Worm (Caenorhabditis elegans): ENCODE data around the gene ctl-3.
"Not testable (repeated sequence)": the region's sequence is repeated elsewhere in the genome, so short reads cannot be mapped to it uniquely, and the experiment has no call there.

The ctl-3 gene

ce11 chrII:14297050-14297449 lies 13.5 kb downstream of the ctl-3 start, which contains the start of gene Y54G11A.7:
Gene Y54G11A.7 (plus strand): TSS chrII:14297305.
- not testable (repeated sequence) for TF ChIP-seq unc-62 (GFP tag; optimal IDR thresholded peaks at IDR 0.05)

ce11 chrII:14296320-14296719 lies 14.3 kb downstream of the ctl-3 start:
- TF ChIP-seq unc-62 (GFP tag; optimal IDR thresholded peaks at IDR 0.05) = no peak

ce11 chrII:14294390-14294789 lies 16.2 kb downstream of the ctl-3 start:
- no peak for TF ChIP-seq unc-62 (GFP tag; optimal IDR thresholded peaks at IDR 0.05)

- no peak for TF ChIP-seq unc-62 (GFP tag; optimal IDR thresholded peaks at IDR 0.05)
Measured at ce11 chrII:14292519-14292918, 18.1 kb downstream of the ctl-3 start, which contains the start of gene Y54G11A.4. Gene Y54G11A.4 (plus strand): TSS chrII:14292819.

ce11 chrII:14290846-14291245 lies 19.7 kb downstream of the ctl-3 start:
- TF ChIP-seq unc-62 (GFP tag; optimal IDR thresholded peaks at IDR 0.05) = no peak

- TF ChIP-seq unc-62 (GFP tag; optimal IDR thresholded peaks at IDR 0.05) = no peak
Measured at ce11 chrII:14288968-14289367, 21.6 kb downstream of the ctl-3 start, which contains the start of gene srh-42. Gene srh-42 (minus strand): TSS chrII:14289068.

- no peak for TF ChIP-seq unc-62 (GFP tag; optimal IDR thresholded peaks at IDR 0.05)
Measured at ce11 chrII:14287277-14287676, 23.3 kb downstream of the ctl-3 start, which contains the start of gene srh-41. Gene srh-41 (minus strand): TSS chrII:14287377.

ce11 chrII:14276409-14276808 lies 34.2 kb downstream of the ctl-3 start, which contains the start of gene Y54G11A.3:
Gene Y54G11A.3 (plus strand): TSS chrII:14276621.
- no peak for TF ChIP-seq unc-62 (GFP tag; optimal IDR thresholded peaks at IDR 0.05)

ce11 chrII:14269839-14270238 lies 40.7 kb downstream of the ctl-3 start:
- TF ChIP-seq unc-62 (GFP tag; optimal IDR thresholded peaks at IDR 0.05) = no peak

ce11 chrII:14269142-14269593 lies 41.4 kb downstream of the ctl-3 start, which contains the start of gene Y54G11A.1:
Gene Y54G11A.1 (minus strand): TSS chrII:14269192.
- TF ChIP-seq unc-62 (GFP tag; optimal IDR thresholded peaks at IDR 0.05) = no peak

- TF ChIP-seq unc-62 (GFP tag; optimal IDR thresholded peaks at IDR 0.05) = no peak
Measured at ce11 chrII:14257943-14258342, 52.6 kb downstream of the ctl-3 start.
